Fruit fly (Drosophila melanogaster): Measurements from ENCODE around the gene GlcAT-S.

GlcAT-S gene

dm6 chr2L:9568360-9569088, 47.7 kb upstream of the GlcAT-S start, which contains the start of gene brwl (continued):
- peak; percentile 94 for TF ChIP-seq emc (GFP tag; optimal IDR thresholded peaks at IDR 0.05)
- peak; percentile 99 for TF ChIP-seq CG11695 (GFP tag; IDR thresholded peaks at IDR 0.05)
- TF ChIP-seq MBD-R2 (GFP tag; IDR thresholded peaks at IDR 0.05), result peak; percentile 97
- peak; percentile 98 for TF ChIP-seq Vsx1 (GFP tag; optimal IDR thresholded peaks at IDR 0.05)
- TF ChIP-seq Gsc (GFP tag; IDR thresholded peaks at IDR 0.05), result peak; percentile 95
- TF ChIP-seq CG43689 (GFP tag; IDR thresholded peaks at IDR 0.05), result peak; percentile 93
- peak; percentile 98 for TF ChIP-seq CG34376 (GFP tag; optimal IDR thresholded peaks at IDR 0.05)
- no peak for TF ChIP-seq Tbp (GFP tag; optimal IDR thresholded peaks at IDR 0.05)
- peak; percentile 98 for TF ChIP-seq caup (GFP tag; optimal IDR thresholded peaks at IDR 0.05; ENCODE audit: severe bottlenecking)
- TF ChIP-seq ERR (GFP tag; optimal IDR thresholded peaks at IDR 0.05), result peak; percentile 96
- peak; percentile 99 for TF ChIP-seq dpn (GFP tag; optimal IDR thresholded peaks at IDR 0.05)
- TF ChIP-seq unc-4 (GFP tag; IDR thresholded peaks at IDR 0.05; ENCODE audit: partially characterized antibody), result 0 out of 2 replicates have a peak, but pooled peaks have one; percentile 11
- peak; percentile 97 for TF ChIP-seq CG5245 (GFP tag; optimal IDR thresholded peaks at IDR 0.05)
- peak; percentile 98 for TF ChIP-seq ase (GFP tag; IDR thresholded peaks at IDR 0.05)
- TF ChIP-seq CG17829 (tag; optimal IDR thresholded peaks at IDR 0.05), result peak; percentile 99
- TF ChIP-seq pzg (GFP tag; optimal IDR thresholded peaks at IDR 0.05), result peak; percentile 20
- TF ChIP-seq CG4730 (GFP tag; IDR thresholded peaks at IDR 0.05), result peak; percentile 98
- TF ChIP-seq zfh1 (GFP tag; IDR thresholded peaks at IDR 0.05), result peak; percentile 98
- TF ChIP-seq CG13624 (GFP tag; optimal IDR thresholded peaks at IDR 0.05), result peak; percentile 98
- peak; percentile 98 for TF ChIP-seq Dip3 (GFP tag; optimal IDR thresholded peaks at IDR 0.05)
- TF ChIP-seq pfk (GFP tag; optimal IDR thresholded peaks at IDR 0.05), result peak; percentile 26
- peak; percentile 96 for TF ChIP-seq CG17385 (GFP tag; optimal IDR thresholded peaks at IDR 0.05)
- TF ChIP-seq sima (GFP tag; optimal IDR thresholded peaks at IDR 0.05), result peak; percentile 95
- TF ChIP-seq tgo (GFP tag; IDR thresholded peaks at IDR 0.05), result peak; percentile 99

dm6 chr2L:9569131-9569530, 47.1 kb upstream of the GlcAT-S start:
- TF ChIP-seq CG4360 (GFP tag; IDR thresholded peaks at IDR 0.05) (peak; percentile 92), stwl (tag; optimal IDR thresholded peaks at IDR 0.05) (no peak)

- TF ChIP-seq CG10274 (GFP tag; optimal IDR thresholded peaks at IDR 0.05) (peak; percentile 92), dan (GFP tag; IDR thresholded peaks at IDR 0.05) (peak; percentile 16; the same call in 1 of the 2 replicates), Hsf (GFP tag; optimal IDR thresholded peaks at IDR 0.05) (peak; percentile 90), Hmr (GFP tag; optimal IDR thresholded peaks at IDR 0.05) (peak; percentile 98), E2f1 (GFP tag; IDR thresholded peaks at IDR 0.05) (peak; percentile 89), ash1 (GFP tag; optimal IDR thresholded peaks at IDR 0.05) (no peak), salm (tag; optimal IDR thresholded peaks at IDR 0.05) (peak; percentile 93), PHDP (tag; optimal IDR thresholded peaks at IDR 0.05) (peak; percentile 96), CG18619 (GFP tag; optimal IDR thresholded peaks at IDR 0.05) (peak; percentile 97), CG11696 (GFP tag; IDR thresholded peaks at IDR 0.05) (no peak; the same call in none of the 2 replicates), CG12155 (GFP tag; optimal IDR thresholded peaks at IDR 0.05) (peak; percentile 92), Neu2 (GFP tag; optimal IDR thresholded peaks at IDR 0.05; ENCODE audit: borderline replicate concordance) (no peak), lola (GFP tag; optimal IDR thresholded peaks at IDR 0.05) (peak in 1 of 3 experiments; percentile 95), ab (GFP tag; optimal IDR thresholded peaks at IDR 0.05) (peak; percentile 17), HLH3B (GFP tag; IDR thresholded peaks at IDR 0.05) (peak; percentile 91), pros (GFP tag; optimal IDR thresholded peaks at IDR 0.05) (peak; percentile 44), CG4424 (GFP tag; optimal IDR thresholded peaks at IDR 0.05) (peak; percentile 97), CG15479 (GFP tag; optimal IDR thresholded peaks at IDR 0.05) (peak; percentile 91), nau (GFP tag; optimal IDR thresholded peaks at IDR 0.05) (peak; percentile 95), sob (GFP tag; IDR thresholded peaks at IDR 0.05) (peak; percentile 90), CG4730 (GFP tag; IDR thresholded peaks at IDR 0.05) (peak; percentile 74)
Observed at dm6 chr2L:9569588-9570434, 46.5 kb upstream of the GlcAT-S start.

Data from whole organism, embryonic.